Worm (Caenorhabditis elegans): ENCODE results near the gene C14C11.7.

- no peak for TF ChIP-seq aly-2 (tag; optimal IDR thresholded peaks at IDR 0.05)
- TF ChIP-seq ztf-11 (tag; optimal IDR thresholded peaks at IDR 0.05): no peak
- TF ChIP-seq lin-39 (tag; optimal IDR thresholded peaks at IDR 0.05): no peak
- TF ChIP-seq egl-27 (tag; optimal IDR thresholded peaks at IDR 0.05): no peak
- no peak for TF ChIP-seq unc-39 (tag; optimal IDR thresholded peaks at IDR 0.05)
- no peak for TF ChIP-seq nhr-6 (tag; optimal IDR thresholded peaks at IDR 0.05)
- no peak for TF ChIP-seq lsy-2 (tag; optimal IDR thresholded peaks at IDR 0.05)
- no peak for TF ChIP-seq unc-55 (GFP tag; optimal IDR thresholded peaks at IDR 0.05)
- no peak for TF ChIP-seq elt-1 (tag; optimal IDR thresholded peaks at IDR 0.05)
- TF ChIP-seq nhr-237 (tag; optimal IDR thresholded peaks at IDR 0.05): no peak
- no peak for TF ChIP-seq R02D3.7 (tag; optimal IDR thresholded peaks at IDR 0.05)
Observed at ce11 chrV:5653990-5654499, 11.8 kb downstream of the C14C11.7 start, which contains the start of gene hex-2.

Measured in whole organism, L2 larva.